Worm (Caenorhabditis elegans): ENCODE measurements around the gene F46C3.7.

The F46C3.7 gene

ce11 chrX:11414837-11415550 lies 24.8 kb upstream of the F46C3.7 start, which contains the start of gene pek-1:
Gene pek-1 (minus strand): TSS chrX:11414887.
- TF ChIP-seq tbx-11 (GFP tag; IDR thresholded peaks at IDR 0.05): no peak
- TF ChIP-seq aly-1 (tag; optimal IDR thresholded peaks at IDR 0.05): no peak

ce11 chrX:11418667-11419066 lies 21.2 kb upstream of the F46C3.7 start, which contains the start of gene F46C3.2:
Gene F46C3.2 (minus strand): TSS chrX:11418767.
- TF ChIP-seq ceh-13 (GFP tag; optimal IDR thresholded peaks at IDR 0.05): no peak
- no peak for TF ChIP-seq tbx-37 (GFP tag; conservative IDR thresholded peaks at IDR 0.05)
- no peak for TF ChIP-seq B0310.2 (tag; optimal IDR thresholded peaks at IDR 0.05)
- no peak for TF ChIP-seq aly-1 (tag; optimal IDR thresholded peaks at IDR 0.05)
- no peak for TF ChIP-seq scrt-1 (GFP tag; IDR thresholded peaks at IDR 0.05)
- TF ChIP-seq tbx-11 (GFP tag; IDR thresholded peaks at IDR 0.05): no peak
- no peak for TF ChIP-seq ets-7 (tag; optimal IDR thresholded peaks at IDR 0.05)
- no peak for TF ChIP-seq ama-1 (optimal IDR thresholded peaks at IDR 0.05)
- TF ChIP-seq ceh-36 (tag; optimal IDR thresholded peaks at IDR 0.05): no peak
- no peak for TF ChIP-seq hmbx-1 (tag; optimal IDR thresholded peaks at IDR 0.05)
- TF ChIP-seq hmg-4 (GFP tag; optimal IDR thresholded peaks at IDR 0.05): no peak

ce11 chrX:11419988-11420387 lies 19.9 kb upstream of the F46C3.7 start, which contains the start of gene F46C3.6:
Gene F46C3.6 (minus strand): TSS chrX:11420074.
- TF ChIP-seq B0310.2 (tag; optimal IDR thresholded peaks at IDR 0.05) (no peak), ceh-13 (GFP tag; optimal IDR thresholded peaks at IDR 0.05) (no peak), ceh-36 (tag; optimal IDR thresholded peaks at IDR 0.05) (no peak), ama-1 (optimal IDR thresholded peaks at IDR 0.05) (no peak), hmbx-1 (tag; optimal IDR thresholded peaks at IDR 0.05) (no peak), tbx-11 (GFP tag; IDR thresholded peaks at IDR 0.05) (no peak), hnd-1 (tag; optimal IDR thresholded peaks at IDR 0.05) (no peak), pes-1 (GFP tag; IDR thresholded peaks at IDR 0.05) (no peak), flt-1 (GFP tag; IDR thresholded peaks at IDR 0.05) (no peak), sea-1 (GFP tag; conservative IDR thresholded peaks at IDR 0.05) (no peak), aly-1 (tag; optimal IDR thresholded peaks at IDR 0.05) (no peak), hmg-4 (GFP tag; optimal IDR thresholded peaks at IDR 0.05) (no peak), tra-4 (tag; optimal IDR thresholded peaks at IDR 0.05) (no peak), ets-7 (tag; optimal IDR thresholded peaks at IDR 0.05) (no peak), scrt-1 (GFP tag; IDR thresholded peaks at IDR 0.05) (no peak), tbx-37 (GFP tag; conservative IDR thresholded peaks at IDR 0.05) (no peak), F13C5.2 (tag; optimal IDR thresholded peaks at IDR 0.05) (no peak)

- TF ChIP-seq tbx-37 (GFP tag; conservative IDR thresholded peaks at IDR 0.05) (no peak), tra-4 (tag; optimal IDR thresholded peaks at IDR 0.05) (no peak), pes-1 (GFP tag; IDR thresholded peaks at IDR 0.05) (no peak)
Measured at ce11 chrX:11426647-11427046, 13.2 kb upstream of the F46C3.7 start.

ce11 chrX:11427550-11427949 lies 12.3 kb upstream of the F46C3.7 start:
- TF ChIP-seq tra-4 (tag; optimal IDR thresholded peaks at IDR 0.05) (no peak), hmbx-1 (tag; optimal IDR thresholded peaks at IDR 0.05) (no peak)

DNA sequence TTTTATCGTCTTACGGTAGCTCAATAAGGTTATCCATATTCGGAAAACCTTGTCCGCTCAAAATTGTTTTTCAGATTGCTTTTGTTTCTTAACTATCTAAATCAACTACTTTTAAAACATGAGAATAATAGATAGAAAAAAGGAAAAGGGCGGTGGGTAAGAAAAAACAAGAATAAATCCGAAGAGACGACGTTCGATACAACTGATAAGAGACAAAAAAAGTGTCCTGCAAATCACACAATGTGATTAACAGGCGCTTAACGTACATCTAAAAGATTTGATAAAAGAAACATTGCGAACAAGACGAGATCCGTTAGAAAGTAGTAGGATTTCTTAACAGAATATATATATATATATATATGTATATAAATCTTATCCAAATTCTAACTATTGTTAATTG lies 6.4 kb upstream of the F46C3.7 start, which contains the start of gene hum-4:
hum-4 (minus strand) TSS at position 101 of the 400 bp plus-strand sequence.
- TF ChIP-seq hmbx-1 (tag; optimal IDR thresholded peaks at IDR 0.05) (no peak), scrt-1 (GFP tag; IDR thresholded peaks at IDR 0.05) (no peak)

- no peak for TF ChIP-seq hmg-4 (GFP tag; optimal IDR thresholded peaks at IDR 0.05)
- no peak for TF ChIP-seq sea-1 (GFP tag; conservative IDR thresholded peaks at IDR 0.05)
- TF ChIP-seq tbx-37 (GFP tag; conservative IDR thresholded peaks at IDR 0.05): no peak
- TF ChIP-seq flt-1 (GFP tag; IDR thresholded peaks at IDR 0.05): no peak
Measured at ce11 chrX:11435488-11435887, 4.4 kb upstream of the F46C3.7 start.

DNA sequence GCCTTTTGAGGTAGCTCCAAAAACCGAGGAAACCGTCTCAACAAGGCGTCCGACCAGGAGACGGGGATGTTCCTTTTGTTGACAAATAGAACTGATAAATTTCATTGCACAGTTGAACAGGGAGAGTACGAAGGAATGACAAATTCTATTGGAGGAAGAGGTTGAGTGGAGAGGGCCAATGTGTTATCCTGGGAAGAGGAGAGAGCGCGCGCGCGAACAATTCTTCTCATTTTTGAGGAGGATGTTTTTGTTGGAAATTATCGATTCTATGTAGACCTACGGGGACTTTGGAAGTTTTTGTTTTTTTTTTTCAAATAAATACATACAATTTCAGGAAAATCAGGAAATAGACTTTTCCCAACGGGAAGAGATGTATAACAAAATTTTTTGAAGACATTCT lies 2.1 kb upstream of the F46C3.7 start:
- TF ChIP-seq B0310.2 (tag; optimal IDR thresholded peaks at IDR 0.05) (no peak), ceh-36 (tag; optimal IDR thresholded peaks at IDR 0.05) (no peak), sea-1 (GFP tag; conservative IDR thresholded peaks at IDR 0.05) (no peak), tbx-37 (GFP tag; conservative IDR thresholded peaks at IDR 0.05) (no peak), scrt-1 (GFP tag; IDR thresholded peaks at IDR 0.05) (no peak)

ce11 chrX:11443335-11443734 lies 3.5 kb downstream of the F46C3.7 start:
- peak; percentile 38; the same call in 1 of the 2 replicates for TF ChIP-seq flt-1 (GFP tag; IDR thresholded peaks at IDR 0.05)

- TF ChIP-seq sea-1 (GFP tag; conservative IDR thresholded peaks at IDR 0.05) (no peak), ceh-36 (tag; optimal IDR thresholded peaks at IDR 0.05) (no peak), tbx-37 (GFP tag; conservative IDR thresholded peaks at IDR 0.05) (no peak), hnd-1 (tag; optimal IDR thresholded peaks at IDR 0.05) (no peak), hmg-4 (GFP tag; optimal IDR thresholded peaks at IDR 0.05) (no peak), F13C5.2 (tag; optimal IDR thresholded peaks at IDR 0.05) (no peak), B0310.2 (tag; optimal IDR thresholded peaks at IDR 0.05) (no peak)
Measured at ce11 chrX:11446535-11446934, 6.7 kb downstream of the F46C3.7 start, which contains the start of gene igeg-2. Gene igeg-2 (minus strand): TSS chrX:11446635.
